Fruit fly (Drosophila melanogaster): ENCODE measurements around the gene Rrp1.

Rrp1 gene

DNA sequence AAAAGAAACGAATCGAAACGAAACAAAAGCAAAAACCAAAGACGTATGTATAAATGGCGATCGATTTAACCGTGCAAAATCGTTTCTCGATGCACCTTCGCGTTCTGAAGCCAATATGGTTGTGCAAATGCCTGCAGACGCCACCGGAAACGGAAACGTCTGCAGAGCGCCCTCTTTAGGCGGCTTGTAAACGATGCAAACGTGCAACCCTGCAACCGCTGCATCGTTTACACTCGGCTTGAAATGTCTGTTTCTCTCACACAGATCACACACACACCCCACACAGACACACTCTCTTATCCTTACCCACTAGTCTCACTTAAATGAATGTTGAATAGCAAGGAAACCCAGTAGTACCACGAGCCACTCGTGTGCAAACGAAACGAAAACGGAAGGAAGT is 5.4 kb downstream of the Rrp1 start:
- no peak for TF ChIP-seq CG32264 (GFP tag; optimal IDR thresholded peaks at IDR 0.05)
- TF ChIP-seq Rel (GFP tag; optimal IDR thresholded peaks at IDR 0.05) = no peak
- no peak for TF ChIP-seq Rel (tag; optimal IDR thresholded peaks at IDR 0.05)
- no peak for TF ChIP-seq Hnf4 (GFP tag; optimal IDR thresholded peaks at IDR 0.05)
- TF ChIP-seq tai (GFP tag; optimal IDR thresholded peaks at IDR 0.05) = no peak
- TF ChIP-seq psq (GFP tag; optimal IDR thresholded peaks at IDR 0.05) = no peak
- no peak for TF ChIP-seq Mio (GFP tag; optimal IDR thresholded peaks at IDR 0.05)
- TF ChIP-seq Abd-B (GFP tag; optimal IDR thresholded peaks at IDR 0.05) = no peak
- TF ChIP-seq CrebA (GFP tag; optimal IDR thresholded peaks at IDR 0.05; ENCODE audit: borderline replicate concordance) = no peak
- TF ChIP-seq brk (GFP tag; optimal IDR thresholded peaks at IDR 0.05) = no peak
- TF ChIP-seq CG9705 (GFP tag; optimal IDR thresholded peaks at IDR 0.05) = no peak
- no peak for TF ChIP-seq lola (GFP tag; optimal IDR thresholded peaks at IDR 0.05)
- TF ChIP-seq Vsx2 (GFP tag; optimal IDR thresholded peaks at IDR 0.05; ENCODE audit: partially characterized antibody) = no peak
- no peak for TF ChIP-seq fru (GFP tag; optimal IDR thresholded peaks at IDR 0.05)
- TF ChIP-seq Dif (GFP tag; optimal IDR thresholded peaks at IDR 0.05; ENCODE audit: partially characterized antibody) = no peak
- TF ChIP-seq Dfd (GFP tag; optimal IDR thresholded peaks at IDR 0.05) = no peak
- no peak for TF ChIP-seq foxo (GFP tag; optimal IDR thresholded peaks at IDR 0.05)
- no peak for TF ChIP-seq dl (GFP tag; optimal IDR thresholded peaks at IDR 0.05; ENCODE audit: insufficient read depth in 1 of 2, partially characterized antibody in 2 of 2)
- no peak for TF ChIP-seq OdsH (GFP tag; optimal IDR thresholded peaks at IDR 0.05)
- TF ChIP-seq h (GFP tag; optimal IDR thresholded peaks at IDR 0.05) = no peak
- no peak for TF ChIP-seq sv (GFP tag; optimal IDR thresholded peaks at IDR 0.05)

DNA sequence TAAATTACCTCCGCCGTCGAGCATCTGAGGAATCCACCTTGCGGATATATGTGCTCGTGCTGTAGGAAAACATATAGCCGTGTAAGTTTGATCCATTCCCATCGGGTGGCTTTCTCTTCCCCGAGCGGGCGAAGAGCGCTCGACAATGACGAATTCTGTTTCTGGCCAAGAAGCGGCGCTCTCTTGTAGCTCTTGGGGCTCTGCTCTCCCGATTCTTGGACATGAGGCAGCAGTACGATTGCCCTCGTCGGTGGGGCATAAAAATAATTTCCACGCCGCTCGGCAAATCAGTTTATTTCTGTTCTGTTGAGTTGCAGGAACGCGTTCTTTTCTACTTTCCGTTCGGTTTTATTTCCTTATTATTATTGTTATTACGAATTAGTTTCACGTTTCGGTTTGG is 13.4 kb downstream of the Rrp1 start:
- TF ChIP-seq HLH106 (tag; optimal IDR thresholded peaks at IDR 0.05) (no peak), fru (GFP tag; optimal IDR thresholded peaks at IDR 0.05) (no peak), GATAd (GFP tag; optimal IDR thresholded peaks at IDR 0.05) (no peak), CG9705 (GFP tag; optimal IDR thresholded peaks at IDR 0.05) (no peak), dl (GFP tag; optimal IDR thresholded peaks at IDR 0.05; ENCODE audit: insufficient read depth in 1 of 2, partially characterized antibody in 2 of 2) (peak; percentile 4 to 11), Vsx2 (GFP tag; optimal IDR thresholded peaks at IDR 0.05; ENCODE audit: partially characterized antibody) (no peak)

DNA sequence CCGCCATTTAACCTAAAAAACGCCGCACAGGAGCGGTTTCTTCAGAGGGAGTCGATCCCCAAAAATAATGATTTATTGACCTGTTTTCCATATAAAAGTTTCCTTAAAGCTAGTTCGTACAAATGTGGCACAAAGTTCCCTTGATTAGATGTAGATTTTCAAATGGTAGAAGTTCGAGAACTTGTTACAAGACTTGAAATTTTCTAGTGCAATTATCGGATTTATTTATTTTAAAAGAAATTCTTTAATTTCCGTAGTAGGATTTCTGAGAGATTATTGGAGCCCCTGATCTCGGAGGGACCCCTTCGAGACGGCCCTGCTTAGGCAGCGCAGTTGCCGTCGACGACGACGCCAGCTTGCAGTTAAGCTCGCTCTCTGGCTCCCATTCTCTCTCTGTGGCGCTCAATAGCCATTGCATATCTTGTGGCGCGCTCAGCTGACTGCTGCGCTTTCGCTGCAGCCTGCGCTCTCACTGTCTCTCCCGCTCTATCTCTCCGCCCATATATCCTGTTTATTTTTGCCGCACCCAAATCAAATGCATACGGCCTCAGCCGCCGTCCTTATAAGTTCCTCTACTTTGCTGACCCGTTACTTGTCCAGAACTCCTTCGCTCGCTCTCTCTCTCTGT is 14.6 kb downstream of the Rrp1 start:
- TF ChIP-seq Hr78 (GFP tag; optimal IDR thresholded peaks at IDR 0.05) (no peak), jim (GFP tag; optimal IDR thresholded peaks at IDR 0.05) (no peak), CG9705 (GFP tag; optimal IDR thresholded peaks at IDR 0.05) (peak; percentile 79), Sp1 (GFP tag; optimal IDR thresholded peaks at IDR 0.05) (peak; percentile 89), sv (GFP tag; optimal IDR thresholded peaks at IDR 0.05) (no peak), CG32264 (GFP tag; optimal IDR thresholded peaks at IDR 0.05) (peak; percentile 60), foxo (GFP tag; optimal IDR thresholded peaks at IDR 0.05) (peak in 1 of 2 experiments; percentile 89), dsf (GFP tag; optimal IDR thresholded peaks at IDR 0.05; ENCODE audit: borderline replicate concordance) (no peak), Mio (GFP tag; optimal IDR thresholded peaks at IDR 0.05) (peak; percentile 1), HLH106 (tag; optimal IDR thresholded peaks at IDR 0.05) (peak; percentile 92), tai (GFP tag; optimal IDR thresholded peaks at IDR 0.05) (no peak), woc (GFP tag; optimal IDR thresholded peaks at IDR 0.05) (peak; percentile 80), N (GFP tag; optimal IDR thresholded peaks at IDR 0.05) (no peak), ey (GFP tag; optimal IDR thresholded peaks at IDR 0.05) (peak; percentile 88), GATAd (GFP tag; optimal IDR thresholded peaks at IDR 0.05) (no peak), h (GFP tag; optimal IDR thresholded peaks at IDR 0.05) (peak; percentile 89), Jra (GFP tag; optimal IDR thresholded peaks at IDR 0.05) (peak; percentile 36), CrebA (GFP tag; optimal IDR thresholded peaks at IDR 0.05; ENCODE audit: borderline replicate concordance) (no peak), fru (GFP tag; optimal IDR thresholded peaks at IDR 0.05) (peak; percentile 91), OdsH (GFP tag; optimal IDR thresholded peaks at IDR 0.05) (peak; percentile 82), lola (GFP tag; optimal IDR thresholded peaks at IDR 0.05) (no peak), Hnf4 (GFP tag; optimal IDR thresholded peaks at IDR 0.05) (peak; percentile 76), sage (GFP tag; optimal IDR thresholded peaks at IDR 0.05) (peak; percentile 59), dmrt93B (GFP tag; optimal IDR thresholded peaks at IDR 0.05) (peak; percentile 90), br (GFP tag; optimal IDR thresholded peaks at IDR 0.05) (peak; percentile 86), rgr (GFP tag; optimal IDR thresholded peaks at IDR 0.05) (peak; percentile 79), psq (GFP tag; optimal IDR thresholded peaks at IDR 0.05) (peak; percentile 74), dl (GFP tag; optimal IDR thresholded peaks at IDR 0.05; ENCODE audit: insufficient read depth in 1 of 2, partially characterized antibody in 2 of 2) (no peak), brk (GFP tag; optimal IDR thresholded peaks at IDR 0.05) (no peak), pan (optimal IDR thresholded peaks at IDR 0.05) (no peak), Dif (GFP tag; optimal IDR thresholded peaks at IDR 0.05; ENCODE audit: partially characterized antibody) (peak; percentile 61), Hr83 (GFP tag; optimal IDR thresholded peaks at IDR 0.05; ENCODE audit: poor library complexity, severe bottlenecking) (no peak)

All from whole organism, wandering third instar larva.